Worm (Caenorhabditis elegans): ENCODE results near the gene F20D12.12.

The F20D12.12 gene

ce11 chrIV:7931873-7932272, 15.4 kb upstream of the F20D12.12 start:
- TF ChIP-seq ztf-29 (GFP tag; IDR thresholded peaks at IDR 0.05) = no peak
- no peak for TF ChIP-seq klf-2 (GFP tag; conservative IDR thresholded peaks at IDR 0.05)
- no peak for TF ChIP-seq ztf-23 (GFP tag; IDR thresholded peaks at IDR 0.05)
- no peak for TF ChIP-seq cog-1 (tag; optimal IDR thresholded peaks at IDR 0.05)
- TF ChIP-seq ref-1 (GFP tag; conservative IDR thresholded peaks at IDR 0.05) = no peak
- no peak for TF ChIP-seq tab-1 (GFP tag; IDR thresholded peaks at IDR 0.05)
- TF ChIP-seq med-1 (GFP tag; optimal IDR thresholded peaks at IDR 0.05; ENCODE audit: insufficient read depth) = no peak
- no peak for TF ChIP-seq flt-1 (GFP tag; IDR thresholded peaks at IDR 0.05)
- no peak for TF ChIP-seq T22C8.4 (GFP tag; IDR thresholded peaks at IDR 0.05)

- TF ChIP-seq ztf-29 (GFP tag; IDR thresholded peaks at IDR 0.05) (no peak), T22C8.4 (GFP tag; IDR thresholded peaks at IDR 0.05) (no peak), flt-1 (GFP tag; IDR thresholded peaks at IDR 0.05) (no peak), klf-2 (GFP tag; conservative IDR thresholded peaks at IDR 0.05) (no peak), ztf-23 (GFP tag; IDR thresholded peaks at IDR 0.05) (no peak), tab-1 (GFP tag; IDR thresholded peaks at IDR 0.05) (no peak), cog-1 (tag; optimal IDR thresholded peaks at IDR 0.05) (no peak), med-1 (GFP tag; optimal IDR thresholded peaks at IDR 0.05; ENCODE audit: insufficient read depth) (no peak), ref-1 (GFP tag; conservative IDR thresholded peaks at IDR 0.05) (no peak)
Observed at ce11 chrIV:7933733-7934132, 13.5 kb upstream of the F20D12.12 start, which contains the start of gene bbs-2. TSS of gene bbs-2 (plus strand) at chrIV:7934033.

- TF ChIP-seq med-1 (GFP tag; optimal IDR thresholded peaks at IDR 0.05; ENCODE audit: insufficient read depth) = no peak
- TF ChIP-seq ztf-29 (GFP tag; IDR thresholded peaks at IDR 0.05) = no peak
- TF ChIP-seq ref-1 (GFP tag; conservative IDR thresholded peaks at IDR 0.05) = no peak
- no peak for TF ChIP-seq klf-2 (GFP tag; conservative IDR thresholded peaks at IDR 0.05)
- TF ChIP-seq cog-1 (tag; optimal IDR thresholded peaks at IDR 0.05) = no peak
- no peak for TF ChIP-seq T22C8.4 (GFP tag; IDR thresholded peaks at IDR 0.05)
- no peak for TF ChIP-seq tab-1 (GFP tag; IDR thresholded peaks at IDR 0.05)
- no peak for TF ChIP-seq ztf-23 (GFP tag; IDR thresholded peaks at IDR 0.05)
- TF ChIP-seq flt-1 (GFP tag; IDR thresholded peaks at IDR 0.05) = no peak
Observed at ce11 chrIV:7938834-7939233, 8.4 kb upstream of the F20D12.12 start, which contains the start of gene F20D12.7. TSS of gene F20D12.7 (minus strand) at chrIV:7938934.

- TF ChIP-seq ztf-29 (GFP tag; IDR thresholded peaks at IDR 0.05) = no peak
- no peak for TF ChIP-seq ztf-23 (GFP tag; IDR thresholded peaks at IDR 0.05)
- TF ChIP-seq ref-1 (GFP tag; conservative IDR thresholded peaks at IDR 0.05) = no peak
- TF ChIP-seq med-1 (GFP tag; optimal IDR thresholded peaks at IDR 0.05; ENCODE audit: insufficient read depth) = no peak
- TF ChIP-seq klf-2 (GFP tag; conservative IDR thresholded peaks at IDR 0.05) = no peak
- no peak for TF ChIP-seq flt-1 (GFP tag; IDR thresholded peaks at IDR 0.05)
- no peak for TF ChIP-seq tab-1 (GFP tag; IDR thresholded peaks at IDR 0.05)
- no peak for TF ChIP-seq T22C8.4 (GFP tag; IDR thresholded peaks at IDR 0.05)
Observed at ce11 chrIV:7940919-7941318, 6.3 kb upstream of the F20D12.12 start, which contains the start of gene exc-9. TSS of gene exc-9 (minus strand) at chrIV:7941019.

- TF ChIP-seq T22C8.4 (GFP tag; IDR thresholded peaks at IDR 0.05) (no peak), ztf-29 (GFP tag; IDR thresholded peaks at IDR 0.05) (no peak), ref-1 (GFP tag; conservative IDR thresholded peaks at IDR 0.05) (no peak)
Observed at ce11 chrIV:7943272-7943671, 4.0 kb upstream of the F20D12.12 start.

ce11 chrIV:7946457-7946856, 783 bp upstream of the F20D12.12 start, which contains the start of gene czw-1:
TSS of gene czw-1 (minus strand) at chrIV:7946825.
- TF ChIP-seq tab-1 (GFP tag; IDR thresholded peaks at IDR 0.05) (no peak), ztf-23 (GFP tag; IDR thresholded peaks at IDR 0.05) (no peak), ztf-29 (GFP tag; IDR thresholded peaks at IDR 0.05) (no peak), ref-1 (GFP tag; conservative IDR thresholded peaks at IDR 0.05) (no peak), T22C8.4 (GFP tag; IDR thresholded peaks at IDR 0.05) (no peak), flt-1 (GFP tag; IDR thresholded peaks at IDR 0.05) (no peak), klf-2 (GFP tag; conservative IDR thresholded peaks at IDR 0.05) (no peak), med-1 (GFP tag; optimal IDR thresholded peaks at IDR 0.05; ENCODE audit: insufficient read depth) (no peak), cog-1 (tag; optimal IDR thresholded peaks at IDR 0.05) (no peak)

- TF ChIP-seq ztf-23 (GFP tag; IDR thresholded peaks at IDR 0.05) (peak; percentile 84), flt-1 (GFP tag; IDR thresholded peaks at IDR 0.05) (peak; percentile 83), tab-1 (GFP tag; IDR thresholded peaks at IDR 0.05) (0 out of 2 replicates have a peak, but pooled peaks have one; percentile 26), T22C8.4 (GFP tag; IDR thresholded peaks at IDR 0.05) (peak; percentile 65), klf-2 (GFP tag; conservative IDR thresholded peaks at IDR 0.05) (peak; percentile 80)
Observed at ce11 chrIV:7948290-7948689, 1.1 kb downstream of the F20D12.12 start, which contains the start of gene mcm-3AP. TSS of gene mcm-3AP (plus strand) at chrIV:7948672.

- TF ChIP-seq flt-1 (GFP tag; IDR thresholded peaks at IDR 0.05) (no peak), ztf-29 (GFP tag; IDR thresholded peaks at IDR 0.05) (no peak), T22C8.4 (GFP tag; IDR thresholded peaks at IDR 0.05) (no peak), ztf-23 (GFP tag; IDR thresholded peaks at IDR 0.05) (no peak), klf-2 (GFP tag; conservative IDR thresholded peaks at IDR 0.05) (no peak), ref-1 (GFP tag; conservative IDR thresholded peaks at IDR 0.05) (no peak)
Observed at ce11 chrIV:7954006-7954405, 6.8 kb downstream of the F20D12.12 start.

- TF ChIP-seq cog-1 (tag; optimal IDR thresholded peaks at IDR 0.05) = no peak
- no peak for TF ChIP-seq T22C8.4 (GFP tag; IDR thresholded peaks at IDR 0.05)
- no peak for TF ChIP-seq tab-1 (GFP tag; IDR thresholded peaks at IDR 0.05)
- no peak for TF ChIP-seq ztf-23 (GFP tag; IDR thresholded peaks at IDR 0.05)
- no peak for TF ChIP-seq ref-1 (GFP tag; conservative IDR thresholded peaks at IDR 0.05)
- no peak for TF ChIP-seq ztf-29 (GFP tag; IDR thresholded peaks at IDR 0.05)
- TF ChIP-seq flt-1 (GFP tag; IDR thresholded peaks at IDR 0.05) = no peak
- no peak for TF ChIP-seq klf-2 (GFP tag; conservative IDR thresholded peaks at IDR 0.05)
- TF ChIP-seq med-1 (GFP tag; optimal IDR thresholded peaks at IDR 0.05; ENCODE audit: insufficient read depth) = no peak
Observed at ce11 chrIV:7955849-7956248, 8.6 kb downstream of the F20D12.12 start, which contains the start of gene ceh-19. TSS of gene ceh-19 (minus strand) at chrIV:7955949.

ce11 chrIV:7956643-7957317, 9.5 kb downstream of the F20D12.12 start, which contains the start of gene csr-1:
TSS of gene csr-1 (plus strand) at chrIV:7957267.
- TF ChIP-seq ztf-23 (GFP tag; IDR thresholded peaks at IDR 0.05) (no peak), ztf-29 (GFP tag; IDR thresholded peaks at IDR 0.05) (no peak), T22C8.4 (GFP tag; IDR thresholded peaks at IDR 0.05) (no peak), med-1 (GFP tag; optimal IDR thresholded peaks at IDR 0.05; ENCODE audit: insufficient read depth) (no peak), cog-1 (tag; optimal IDR thresholded peaks at IDR 0.05) (no peak), flt-1 (GFP tag; IDR thresholded peaks at IDR 0.05) (no peak), ref-1 (GFP tag; conservative IDR thresholded peaks at IDR 0.05) (no peak), tab-1 (GFP tag; IDR thresholded peaks at IDR 0.05) (no peak)
